Fruit fly (Drosophila melanogaster) S2 (cell line): ENCODE measurements around the gene Rpt4.

ENCODE experiments used
- CG8478 ChIP-seq: fragments of >200 bp; optimal IDR thresholded peaks from 2 replicates; lab custom pipeline; 2018
- CTCF ChIP-seq, 2 experiments: fragments of >200 bp; optimal IDR thresholded peaks; 2 replicates each; lab custom pipeline; 2018

DNA sequence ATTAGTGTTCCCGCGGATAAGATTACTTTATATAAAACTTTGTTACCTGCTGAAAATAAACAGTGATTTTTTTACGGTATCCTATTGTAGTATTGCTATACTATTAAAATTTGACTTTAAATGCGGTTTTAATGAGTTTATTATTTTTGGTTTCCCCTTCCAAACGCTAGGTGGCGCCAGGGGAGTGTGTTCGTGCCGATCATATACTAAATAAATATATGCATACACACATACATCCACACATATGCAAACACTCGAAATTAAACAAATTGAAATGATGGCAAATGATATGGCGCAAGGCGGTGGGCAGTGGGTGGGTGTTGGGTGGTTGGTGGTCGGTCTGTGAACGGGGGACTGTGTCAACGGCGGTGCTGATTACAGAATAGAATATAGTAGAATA, 37.3 kb downstream of the Rpt4 start:
- TF ChIP-seq CTCF (optimal IDR thresholded peaks at IDR 0.05; lab: Kevin White, UChicago) (peak; percentile 65 to 79), CG8478 (lab: Kevin White, UChicago) (no peak)
